Worm (Caenorhabditis elegans): ENCODE results near the gene mrps-9.

Gene mrps-9

DNA sequence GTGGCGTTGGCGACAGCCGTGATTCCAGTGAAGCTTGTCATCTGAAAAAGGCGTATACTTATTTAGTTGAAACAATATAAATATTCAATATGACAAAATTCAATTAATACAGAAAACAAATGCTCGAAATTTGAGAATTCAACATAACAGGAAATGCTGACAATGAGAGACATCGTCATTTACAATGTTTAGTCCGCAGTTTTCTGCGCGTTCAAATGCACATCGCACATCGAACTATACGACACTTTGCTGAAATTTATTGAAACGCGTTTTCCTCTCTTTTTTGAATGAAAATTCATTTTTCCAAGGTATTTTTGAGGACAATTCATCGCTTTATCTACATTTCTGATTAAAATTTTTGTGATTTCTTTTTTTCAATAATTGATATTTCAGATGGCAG lies 21.8 kb upstream of the mrps-9 start, which contains the start of the genes pbs-6 and cids-1:
Gene pbs-6, minus strand, starts transcription at position 41 of the 400 bp plus-strand sequence.
Gene cids-1, plus strand, starts transcription at position 394 of the 400 bp plus-strand sequence.
- TF ChIP-seq unc-62 (GFP tag; optimal IDR thresholded peaks at IDR 0.05) = no peak

DNA sequence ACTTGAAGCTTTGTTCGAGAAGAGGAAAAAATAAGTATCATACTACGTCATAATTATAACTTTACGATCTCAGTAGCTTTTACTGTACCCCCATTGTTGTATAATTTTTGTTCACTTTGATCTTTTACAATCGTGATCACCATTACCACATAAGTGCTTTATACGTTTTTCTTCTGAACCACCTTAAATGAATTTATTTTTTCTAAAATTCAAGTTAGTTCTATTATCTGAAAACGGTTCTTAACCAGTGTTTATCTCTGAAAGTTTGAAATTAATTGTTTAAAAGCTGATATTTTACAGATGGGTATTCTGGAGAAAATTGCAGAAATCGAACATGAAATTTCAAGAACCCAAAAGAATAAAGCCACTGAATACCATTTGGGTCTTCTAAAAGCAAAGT lies 20.3 kb upstream of the mrps-9 start, which contains the start of gene C02F5.3:
Gene C02F5.3, plus strand, starts transcription at position 301 of the 400 bp plus-strand sequence.
- TF ChIP-seq unc-62 (GFP tag; optimal IDR thresholded peaks at IDR 0.05) = no peak

DNA sequence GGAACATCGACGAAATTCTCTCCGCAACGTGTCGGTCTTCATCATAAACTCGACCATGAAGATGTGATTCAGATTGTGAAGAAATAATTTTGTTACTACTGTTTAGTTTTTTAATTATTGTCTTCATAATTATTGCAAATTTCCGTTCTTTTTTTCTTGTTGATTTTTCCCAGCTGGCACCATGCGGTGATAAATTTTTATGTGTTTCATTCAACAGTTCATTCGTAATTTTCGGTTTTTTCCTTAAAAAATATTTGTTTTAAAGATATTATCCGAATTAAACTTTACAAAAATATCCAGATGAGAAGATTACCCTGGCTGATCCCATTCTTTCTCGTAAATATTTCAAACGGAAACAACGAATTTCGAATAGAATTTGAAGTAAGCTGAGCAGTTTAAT lies 18.8 kb upstream of the mrps-9 start, which contains the start of gene C02F5.13:
Gene C02F5.13, plus strand, starts transcription at position 301 of the 400 bp plus-strand sequence.
- TF ChIP-seq unc-62 (GFP tag; optimal IDR thresholded peaks at IDR 0.05) = no peak

DNA sequence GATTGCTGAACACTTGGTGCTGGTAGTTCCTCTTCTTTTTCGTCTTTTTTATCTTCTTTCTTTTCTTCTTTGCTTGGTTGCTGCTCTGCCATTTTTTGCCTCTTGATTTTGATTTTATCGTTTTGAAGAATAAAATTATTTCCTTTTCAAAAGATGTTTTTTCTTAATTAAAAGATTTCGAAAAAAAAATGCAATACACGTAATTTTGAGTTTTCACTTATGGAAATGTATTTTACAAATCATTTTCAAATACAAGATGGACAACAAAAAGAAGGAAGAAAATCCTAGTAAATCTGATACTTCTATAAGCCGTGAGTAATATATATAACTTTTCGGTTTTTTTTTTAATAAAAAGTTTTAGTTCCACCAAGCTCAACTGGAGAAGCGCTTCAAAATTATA lies 16.5 kb upstream of the mrps-9 start, which contains the start of the genes C02F5.10 and C02F5.2:
Gene C02F5.10, minus strand, starts transcription at position 101 of the 400 bp plus-strand sequence.
Gene C02F5.2, plus strand, starts transcription at position 239 of the 400 bp plus-strand sequence.
- TF ChIP-seq unc-62 (GFP tag; optimal IDR thresholded peaks at IDR 0.05) = no peak

DNA sequence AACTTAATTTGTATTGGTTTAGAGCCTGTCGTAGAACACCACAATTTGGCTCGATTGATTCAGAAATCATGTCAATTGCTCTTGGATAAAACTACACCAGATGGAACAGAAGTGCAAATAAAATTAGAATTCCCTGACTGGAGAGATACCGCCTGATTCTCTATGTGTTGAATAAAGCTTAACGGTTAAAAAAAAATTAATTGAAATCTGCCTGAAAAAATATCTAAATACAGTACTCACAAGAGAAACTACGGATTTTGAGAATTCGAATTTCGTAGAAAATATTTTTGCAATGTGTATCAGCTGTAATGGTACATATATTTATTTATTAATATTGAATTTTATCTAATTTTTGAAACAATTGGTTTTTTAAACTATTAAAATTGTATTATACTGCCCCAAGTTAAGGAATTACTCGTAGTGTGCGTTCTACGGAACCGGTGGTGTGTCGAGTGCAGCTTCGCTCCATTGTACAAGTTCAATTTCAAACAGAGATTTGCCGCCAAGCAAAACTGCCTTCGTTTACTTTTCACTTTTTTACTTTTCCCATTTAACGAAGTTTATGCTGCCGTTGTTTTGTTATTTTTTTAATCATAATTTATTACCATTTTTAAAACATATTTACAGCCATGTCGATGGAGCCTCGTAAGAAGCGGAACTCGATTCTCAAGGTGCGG lies 15.7 kb upstream of the mrps-9 start, which contains the start of gene knl-1:
Gene knl-1, plus strand, starts transcription at position 626 of the 677 bp plus-strand sequence.
- TF ChIP-seq unc-62 (GFP tag; optimal IDR thresholded peaks at IDR 0.05) = no peak

DNA sequence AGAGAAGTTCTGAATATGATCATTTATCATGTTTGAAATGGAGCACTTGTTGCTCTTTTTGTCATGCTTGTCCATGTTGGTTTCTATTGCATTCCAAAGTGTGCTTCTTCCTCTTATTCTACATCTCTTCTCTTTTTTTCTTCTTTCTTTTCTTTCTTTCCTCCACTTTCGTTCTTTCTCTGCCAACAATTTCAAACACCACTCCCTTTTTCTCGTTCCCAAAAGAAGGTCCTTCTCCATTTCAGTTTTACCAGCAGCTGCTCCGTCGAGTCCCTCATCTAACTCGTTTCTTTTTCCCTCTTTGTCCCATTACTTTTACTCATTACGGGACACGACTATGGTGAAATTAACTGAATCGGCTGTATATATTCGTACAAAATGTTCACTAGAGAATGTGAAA lies 10.9 kb upstream of the mrps-9 start, which contains the start of gene F09G8.5:
Gene F09G8.5, plus strand, starts transcription at position 38 of the 400 bp plus-strand sequence.
- TF ChIP-seq unc-62 (GFP tag; optimal IDR thresholded peaks at IDR 0.05) = no peak

DNA sequence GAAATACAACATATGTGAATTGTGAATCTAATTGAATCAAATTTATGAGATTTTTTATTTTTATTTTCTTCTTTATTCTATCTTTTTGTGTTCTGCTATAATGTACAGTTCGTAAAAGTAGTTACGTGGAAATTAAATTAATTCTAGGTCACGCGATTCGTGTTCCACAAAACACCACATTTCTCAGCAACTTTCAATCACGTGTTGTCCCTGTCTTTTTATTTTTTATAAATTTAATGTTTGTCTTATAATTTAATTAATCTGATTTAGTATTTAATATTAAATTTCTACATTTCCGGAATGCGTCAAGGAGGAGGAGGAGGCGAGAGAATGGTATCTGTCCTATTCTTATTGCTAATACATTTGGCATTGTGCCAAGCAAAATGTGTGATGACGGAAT lies 7.8 kb upstream of the mrps-9 start, which contains the start of gene ncr-2:
Gene ncr-2, plus strand, starts transcription at position 301 of the 400 bp plus-strand sequence.
- no peak for TF ChIP-seq unc-62 (GFP tag; optimal IDR thresholded peaks at IDR 0.05)

DNA sequence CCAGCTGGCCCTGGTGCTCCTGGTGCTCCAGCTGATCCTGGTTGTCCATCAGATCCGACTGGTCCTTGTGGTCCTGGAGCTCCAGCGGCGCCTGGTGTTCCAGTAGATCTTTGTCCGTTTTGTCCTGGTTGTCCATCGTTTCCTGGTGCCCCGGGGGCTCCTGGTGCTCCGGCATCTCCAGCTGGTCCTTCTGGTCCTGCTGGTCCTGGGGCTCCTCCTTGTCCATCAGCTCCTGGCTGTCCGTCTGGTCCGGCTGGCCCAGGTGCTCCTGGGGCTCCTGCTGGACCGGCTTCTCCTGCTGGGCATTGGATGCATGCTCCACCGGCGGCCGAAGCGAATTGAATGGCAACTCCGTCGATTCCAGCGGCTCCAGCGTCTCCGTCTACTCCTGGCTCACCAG lies 3.3 kb upstream of the mrps-9 start:
- no peak for TF ChIP-seq unc-62 (GFP tag; optimal IDR thresholded peaks at IDR 0.05)

DNA sequence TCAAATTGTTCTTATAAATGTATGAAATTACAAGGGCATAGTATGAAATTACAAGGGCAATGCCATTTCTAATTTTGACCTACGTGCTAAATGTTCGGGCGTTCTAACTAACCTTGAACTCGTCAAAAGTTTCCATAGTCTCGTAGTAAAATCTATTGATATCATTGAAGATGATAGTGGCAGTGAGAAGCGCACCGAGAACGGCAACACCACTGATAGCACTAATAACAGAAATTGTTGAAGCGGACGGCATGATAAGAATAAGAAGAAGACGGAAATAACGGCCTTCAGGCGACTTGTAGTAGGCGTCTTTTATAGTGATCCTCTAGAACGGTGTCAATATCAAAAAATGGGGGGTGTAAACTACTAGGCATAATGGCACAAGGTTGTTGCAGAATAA lies 2.5 kb upstream of the mrps-9 start, which contains the start of gene col-91:
Gene col-91, minus strand, starts transcription at position 288 of the 400 bp plus-strand sequence.
- TF ChIP-seq unc-62 (GFP tag; optimal IDR thresholded peaks at IDR 0.05) = no peak

DNA sequence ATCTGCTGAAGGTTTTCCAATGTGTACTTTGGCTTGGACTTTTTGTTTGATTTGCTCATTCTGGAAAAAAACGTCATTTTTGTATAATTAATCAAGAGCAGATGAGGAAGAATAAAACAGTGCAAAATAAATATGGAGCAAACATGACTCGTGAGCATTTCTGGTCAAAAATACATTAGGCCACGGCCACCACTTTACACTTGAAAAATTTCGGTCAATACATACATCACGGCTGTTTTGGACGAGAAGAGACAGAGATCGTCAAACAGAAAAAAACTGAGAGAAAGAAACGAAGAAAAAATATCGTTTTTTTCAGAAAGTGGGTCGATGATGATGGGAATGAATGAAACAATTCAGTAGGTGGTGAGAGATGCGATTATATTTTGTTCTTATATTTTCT lies 2.4 kb downstream of the mrps-9 start, which contains the start of the genes F09G8.7 and crn-7:
Gene F09G8.7, minus strand, starts transcription at position 60 of the 400 bp plus-strand sequence.
Gene crn-7, plus strand, starts transcription at position 236 of the 400 bp plus-strand sequence.
- TF ChIP-seq unc-62 (GFP tag; optimal IDR thresholded peaks at IDR 0.05) = no peak

DNA sequence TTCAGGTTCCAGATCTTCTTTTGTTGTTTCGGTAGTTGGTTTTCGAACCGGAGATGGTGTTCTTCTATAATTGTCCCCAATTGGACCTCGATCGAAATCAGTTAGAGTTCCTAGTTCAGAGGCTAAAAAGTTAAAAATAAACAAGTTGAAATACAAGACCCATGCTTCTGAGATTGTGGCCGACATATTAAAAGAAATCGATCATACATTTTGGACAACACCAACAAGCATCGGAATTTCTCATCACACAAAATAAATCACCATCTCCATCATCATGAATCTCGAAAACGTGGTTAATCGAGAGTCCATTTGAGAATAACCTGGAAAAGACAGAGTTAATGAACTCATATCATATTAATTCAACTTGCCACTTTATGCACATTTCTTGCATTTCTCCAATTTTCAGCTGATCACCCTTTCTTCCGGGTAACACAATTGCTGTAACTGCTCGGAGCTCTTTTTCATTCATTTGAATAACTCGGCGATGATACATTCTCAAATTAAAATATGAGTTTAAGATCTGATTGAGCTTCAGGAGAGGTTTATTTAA lies 5.9 kb downstream of the mrps-9 start, which contains the start of the genes mps-4 and F09G8.10:
Gene mps-4, minus strand, starts transcription at position 101 of the 550 bp plus-strand sequence.
Gene F09G8.10, minus strand, starts transcription at position 500 of the 550 bp plus-strand sequence.
- TF ChIP-seq unc-62 (GFP tag; optimal IDR thresholded peaks at IDR 0.05) = no peak

DNA sequence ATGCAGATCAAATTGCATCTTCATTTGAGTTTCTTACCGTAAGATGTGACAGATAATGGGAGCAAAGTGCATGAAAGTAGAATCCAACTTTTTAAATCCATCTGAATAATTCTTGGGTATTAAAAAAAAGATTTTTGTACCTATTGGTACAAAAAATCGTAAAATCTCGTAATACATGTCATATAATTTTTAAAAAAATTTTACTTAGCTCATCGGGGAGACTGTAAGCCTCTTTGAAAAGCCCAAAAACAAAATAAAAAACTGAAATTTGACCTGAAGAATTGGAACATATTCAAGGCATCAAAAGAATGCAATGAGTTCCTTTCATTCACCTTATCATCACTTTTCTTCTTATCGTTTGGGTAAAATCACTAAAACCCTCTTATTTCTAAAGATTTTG lies 10.0 kb downstream of the mrps-9 start, which contains the start of gene clec-160:
Gene clec-160, minus strand, starts transcription at position 101 of the 400 bp plus-strand sequence.
- TF ChIP-seq unc-62 (GFP tag; optimal IDR thresholded peaks at IDR 0.05) = no peak

DNA sequence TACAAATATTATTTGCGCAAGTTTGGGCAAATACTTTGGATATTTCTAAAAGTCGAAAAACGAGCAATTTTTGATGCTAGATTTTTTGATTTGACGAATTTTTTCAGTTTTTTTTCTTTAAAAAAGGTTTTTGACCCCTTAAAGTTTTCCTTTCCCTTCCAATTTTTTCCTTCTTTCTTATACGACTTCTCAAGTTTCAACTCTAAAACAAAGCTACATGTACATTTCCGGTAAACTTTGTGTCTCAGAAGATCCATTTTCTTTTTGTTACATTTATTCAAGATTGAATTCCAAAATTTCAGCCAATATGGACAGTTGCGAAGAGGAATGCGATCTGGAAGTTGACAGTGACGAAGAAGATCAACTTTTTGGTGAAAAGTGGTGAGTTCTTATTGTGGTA lies 12.9 kb downstream of the mrps-9 start, which contains the start of gene mig-10:
Gene mig-10, plus strand, starts transcription at position 301 of the 400 bp plus-strand sequence.
- no peak for TF ChIP-seq unc-62 (GFP tag; optimal IDR thresholded peaks at IDR 0.05)

DNA sequence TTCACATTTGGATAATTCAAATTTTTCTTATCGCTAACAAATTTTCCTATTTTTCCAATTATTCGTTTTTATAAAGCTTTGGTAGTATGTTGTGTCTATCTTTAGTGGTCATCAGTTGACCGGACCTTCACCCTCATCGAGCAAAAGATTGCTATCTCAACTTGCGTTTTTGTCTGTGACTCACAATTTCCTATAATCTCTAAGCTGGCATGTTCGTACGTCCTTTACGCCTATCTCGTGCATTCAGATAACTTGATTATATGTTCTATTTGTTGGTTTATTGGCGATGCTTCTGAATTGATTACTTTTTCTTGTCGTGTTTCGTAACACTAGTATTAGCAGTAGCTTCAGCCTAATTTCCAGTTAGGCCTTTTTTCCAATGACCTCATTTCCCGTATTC lies 13.7 kb downstream of the mrps-9 start:
- no peak for TF ChIP-seq unc-62 (GFP tag; optimal IDR thresholded peaks at IDR 0.05)

DNA sequence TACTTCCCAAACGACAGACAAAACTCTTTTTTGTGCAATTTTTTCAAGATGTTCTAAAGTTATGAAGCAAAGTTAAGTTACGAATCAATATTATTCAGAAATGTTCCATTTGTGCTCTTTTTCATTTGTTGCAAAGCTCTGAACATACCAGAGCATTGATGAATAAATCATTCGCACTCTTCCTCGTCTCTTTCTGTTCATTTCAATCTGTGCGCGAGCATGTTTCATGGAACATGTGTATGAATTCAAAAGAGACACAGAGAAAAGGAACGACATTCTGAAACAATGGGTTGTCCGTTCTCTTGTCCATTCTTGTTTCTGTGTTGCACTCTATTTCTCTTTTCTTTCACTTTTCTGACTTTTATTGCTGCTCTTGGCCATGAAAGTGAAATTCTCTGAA lies 14.5 kb downstream of the mrps-9 start:
- TF ChIP-seq unc-62 (GFP tag; optimal IDR thresholded peaks at IDR 0.05) = no peak

DNA sequence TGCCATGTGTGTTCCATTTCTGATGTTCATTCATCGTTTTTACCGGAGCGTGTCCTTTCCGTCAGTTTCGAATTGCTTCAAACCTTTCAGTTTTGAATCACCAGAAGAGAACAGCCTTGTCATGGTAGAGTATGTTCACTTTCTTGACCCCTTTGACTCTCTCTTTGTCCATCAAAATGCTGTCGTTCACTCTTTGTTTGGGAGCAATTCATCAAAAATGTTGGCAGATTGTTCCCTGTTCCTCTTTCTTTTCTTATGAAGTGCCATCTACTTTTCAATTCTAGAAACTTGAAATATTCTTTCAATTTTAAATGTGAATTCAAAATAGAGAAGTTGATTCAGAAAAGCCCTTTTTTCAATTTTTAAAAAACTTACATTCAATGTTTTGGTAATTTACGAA lies 15.4 kb downstream of the mrps-9 start:
- no peak for TF ChIP-seq unc-62 (GFP tag; optimal IDR thresholded peaks at IDR 0.05)
